Worm (Caenorhabditis elegans): Measurements from ENCODE around the gene ttr-50.

The ttr-50 gene

ce11 chrIV:11603265-11603840, 37.5 kb downstream of the ttr-50 start (continued):
- no peak for TF ChIP-seq lir-1 (GFP tag; conservative IDR thresholded peaks at IDR 0.05)
- no peak for TF ChIP-seq fkh-3 (tag; optimal IDR thresholded peaks at IDR 0.05)
- TF ChIP-seq ztf-6 (GFP tag; IDR thresholded peaks at IDR 0.05) = no peak
- TF ChIP-seq hrde-1 (tag; optimal IDR thresholded peaks at IDR 0.05; ENCODE audit: borderline replicate concordance) = peak; percentile 68
- no peak for TF ChIP-seq nhr-120 (GFP tag; IDR thresholded peaks at IDR 0.05)
- no peak for TF ChIP-seq F39B2.1 (GFP tag; IDR thresholded peaks at IDR 0.05)
- no peak for TF ChIP-seq tbx-9 (tag; optimal IDR thresholded peaks at IDR 0.05; ENCODE audit: borderline replicate concordance)
- no peak for TF ChIP-seq sptf-2 (GFP tag; optimal IDR thresholded peaks at IDR 0.05)
- no peak for TF ChIP-seq chd-7 (tag; optimal IDR thresholded peaks at IDR 0.05)
- TF ChIP-seq lin-35 (GFP tag; optimal IDR thresholded peaks at IDR 0.05) = no peak
- no peak for TF ChIP-seq bed-2 (GFP tag; IDR thresholded peaks at IDR 0.05)
- TF ChIP-seq Y53F4B.3 (GFP tag; IDR thresholded peaks at IDR 0.05) = no peak
- TF ChIP-seq ztf-3 (GFP tag; optimal IDR thresholded peaks at IDR 0.05) = no peak
- no peak for TF ChIP-seq snpc-3.4 (tag; optimal IDR thresholded peaks at IDR 0.05)
- TF ChIP-seq let-526 (GFP tag; IDR thresholded peaks at IDR 0.05) = no peak
- no peak for TF ChIP-seq mel-28 (tag; optimal IDR thresholded peaks at IDR 0.05; ENCODE audit: borderline replicate concordance)
- no peak for TF ChIP-seq dox-1 (GFP tag; IDR thresholded peaks at IDR 0.05)
- TF ChIP-seq lsl-1 (GFP tag; optimal IDR thresholded peaks at IDR 0.05) = no peak
- peak; percentile 39 for TF ChIP-seq F49E8.2 (tag; optimal IDR thresholded peaks at IDR 0.05; ENCODE audit: insufficient read depth)
- TF ChIP-seq B0019.2 (GFP tag; conservative IDR thresholded peaks at IDR 0.05) = no peak
- no peak for TF ChIP-seq ztf-22 (GFP tag; optimal IDR thresholded peaks at IDR 0.05)
- no peak for TF ChIP-seq nhr-90 (tag; optimal IDR thresholded peaks at IDR 0.05)
- no peak for TF ChIP-seq lin-26 (GFP tag; IDR thresholded peaks at IDR 0.05)
- no peak for TF ChIP-seq madf-8 (GFP tag; conservative IDR thresholded peaks at IDR 0.05)
- TF ChIP-seq egl-18 (GFP tag; IDR thresholded peaks at IDR 0.05) = no peak
- TF ChIP-seq madf-10 (tag; optimal IDR thresholded peaks at IDR 0.05) = no peak
- TF ChIP-seq him-1 (tag; optimal IDR thresholded peaks at IDR 0.05) = peak; percentile 30
- TF ChIP-seq rpc-1 (optimal IDR thresholded peaks at IDR 0.05) = no peak
- no peak for TF ChIP-seq rpc-1 (tag; optimal IDR thresholded peaks at IDR 0.05)
- no peak for TF ChIP-seq F22D6.2 (tag; optimal IDR thresholded peaks at IDR 0.05)
- TF ChIP-seq F57A8.1 (GFP tag; optimal IDR thresholded peaks at IDR 0.05) = no peak
- TF ChIP-seq F23B12.7 (tag; optimal IDR thresholded peaks at IDR 0.05; ENCODE audit: insufficient read depth) = no peak
- no peak for TF ChIP-seq pha-4 (tag; optimal IDR thresholded peaks at IDR 0.05)
- 0 out of 2 replicates have a peak, but pooled peaks have one; percentile 66 for TF ChIP-seq madf-3 (GFP tag; IDR thresholded peaks at IDR 0.05)
- no peak for TF ChIP-seq gei-17 (GFP tag; optimal IDR thresholded peaks at IDR 0.05)
- TF ChIP-seq B0035.1 (tag; optimal IDR thresholded peaks at IDR 0.05) = no peak
- TF ChIP-seq ama-1 (optimal IDR thresholded peaks at IDR 0.05) = no peak
- no peak for TF ChIP-seq ama-1 (GFP tag; optimal IDR thresholded peaks at IDR 0.05)
- no peak for TF ChIP-seq mcd-1 (GFP tag; IDR thresholded peaks at IDR 0.05)
- no peak for TF ChIP-seq ztf-28 (GFP tag; IDR thresholded peaks at IDR 0.05)
- no peak for TF ChIP-seq dpl-1 (GFP tag; optimal IDR thresholded peaks at IDR 0.05)
- no peak for TF ChIP-seq hlh-12 (tag; optimal IDR thresholded peaks at IDR 0.05)
- TF ChIP-seq cebp-1 (GFP tag; IDR thresholded peaks at IDR 0.05) = no peak
- TF ChIP-seq cebp-1 (tag; optimal IDR thresholded peaks at IDR 0.05) = no peak
- no peak for TF ChIP-seq tbp1 (GFP tag; optimal IDR thresholded peaks at IDR 0.05)
- TF ChIP-seq die-1 (tag; optimal IDR thresholded peaks at IDR 0.05) = no peak
- TF ChIP-seq xnd-1 (tag; optimal IDR thresholded peaks at IDR 0.05) = no peak

Measured in whole organism, young adult.